Fruit fly (Drosophila melanogaster) whole organism, embryonic: ENCODE data around the gene cpx.

Experiments
- Aef1 ChIP-seq: fragments of 200-800 bp; sonication (Bioruptor generic); IDR thresholded peaks from 3 replicates; pipeline ENCODE4 v1.3.6; 2022; ENCODE audit warnings: missing biosample characterization, missing genetic modification characterization
- CG11696 ChIP-seq: fragments of 200-800 bp; sonication (Bioruptor generic); IDR thresholded peaks from 2 replicates; pipeline ENCODE4 v1.3.6; 2022; ENCODE audit warnings: missing biosample characterization, missing genetic modification characterization
- CG12744 ChIP-seq: fragments of 200-800 bp; sonication (Bioruptor generic); optimal IDR thresholded peaks from 2 replicates; lab custom pipeline; 2016; ENCODE audit warnings: missing biosample characterization, missing genetic modification characterization
- CG13624 ChIP-seq: fragments of 200-800 bp; sonication (Bioruptor generic); optimal IDR thresholded peaks from 2 replicates; lab custom pipeline; 2016; ENCODE audit warnings: missing biosample characterization, missing genetic modification characterization
- CG14710 ChIP-seq: fragments of 200-800 bp; sonication (Bioruptor generic); optimal IDR thresholded peaks from 3 replicates; lab custom pipeline; 2019; ENCODE audit warnings: missing biosample characterization, mild to moderate bottlenecking, missing genetic modification characterization, moderate library complexity
- CG15601 ChIP-seq: fragments of 200-800 bp; sonication (Bioruptor generic); optimal IDR thresholded peaks from 3 replicates; lab custom pipeline; 2019; ENCODE audit warnings: missing biosample characterization, mild to moderate bottlenecking, missing genetic modification characterization, moderate library complexity
- CG1602 ChIP-seq: fragments of 200-800 bp; sonication (Bioruptor generic); optimal IDR thresholded peaks from 3 replicates; lab custom pipeline; 2016; ENCODE audit warnings: missing biosample characterization, missing genetic modification characterization
- CG17385 ChIP-seq: fragments of 200-800 bp; sonication (Bioruptor generic); optimal IDR thresholded peaks from 3 replicates; lab custom pipeline; 2018; ENCODE audit warnings: missing biosample characterization, mild to moderate bottlenecking, missing genetic modification characterization
- CG17829 ChIP-seq: fragments of 200-800 bp; optimal IDR thresholded peaks from 2 replicates; lab custom pipeline; 2019; ENCODE audit warnings: missing biosample characterization, mild to moderate bottlenecking, missing genetic modification characterization, moderate library complexity
- CG32532 ChIP-seq: fragments of 200-800 bp; sonication (Bioruptor generic); IDR thresholded peaks from 2 replicates; pipeline ENCODE4 v1.3.6; 2022; ENCODE audit warnings: missing biosample characterization, missing genetic modification characterization
- CG34422 ChIP-seq: fragments of 200-800 bp; sonication (Bioruptor generic); IDR thresholded peaks from 3 replicates; pipeline ENCODE4 v1.3.6; 2022; ENCODE audit warnings: missing biosample characterization, missing genetic modification characterization
- CG6254 ChIP-seq: fragments of 200-800 bp; sonication (Bioruptor generic); optimal IDR thresholded peaks from 3 replicates; lab custom pipeline; 2017; ENCODE audit warnings: mild to moderate bottlenecking, missing biosample characterization, missing genetic modification reagents, missing genetic modification characterization
- CG6683 ChIP-seq: fragments of 200-800 bp; sonication (Bioruptor generic); optimal IDR thresholded peaks from 2 replicates; lab custom pipeline; 2017; ENCODE audit warnings: missing biosample characterization, mild to moderate bottlenecking, missing genetic modification characterization, missing genetic modification reagents
- CG7745 ChIP-seq: fragments of 200-800 bp; sonication (Bioruptor generic); optimal IDR thresholded peaks from 2 replicates; lab custom pipeline; 2018; ENCODE audit warnings: missing biosample characterization, mild to moderate bottlenecking, missing genetic modification characterization, moderate library complexity
- CG7928 ChIP-seq: fragments of 200-800 bp; sonication (Bioruptor generic); optimal IDR thresholded peaks from 2 replicates; lab custom pipeline; 2017; ENCODE audit warnings: missing biosample characterization, mild to moderate bottlenecking, missing genetic modification characterization
- CG7963 ChIP-seq: fragments of 200-800 bp; sonication (Bioruptor generic); IDR thresholded peaks from 3 replicates; pipeline ENCODE4 v1.3.6; 2022; ENCODE audit warnings: missing biosample characterization, missing genetic modification characterization; ENCODE audit not compliant: partially characterized antibody
- CG8359 ChIP-seq: fragments of 200-800 bp; sonication (Bioruptor generic); optimal IDR thresholded peaks from 2 replicates; lab custom pipeline; 2017; ENCODE audit warnings: missing biosample characterization, mild to moderate bottlenecking, missing genetic modification characterization, borderline replicate concordance
- CG8388 ChIP-seq: fragments of 200-800 bp; sonication (Bioruptor generic); optimal IDR thresholded peaks from 2 replicates; lab custom pipeline; 2019; ENCODE audit warnings: missing biosample characterization, mild to moderate bottlenecking, missing genetic modification characterization, moderate library complexity
- CG8765 ChIP-seq: fragments of 200-800 bp; sonication (Bioruptor generic); IDR thresholded peaks from 2 replicates; pipeline ENCODE4 v1.3.6; 2022; ENCODE audit warnings: missing biosample characterization, missing genetic modification characterization
- CG9215 ChIP-seq: fragments of 200-800 bp; sonication (Bioruptor generic); IDR thresholded peaks from 2 replicates; pipeline ENCODE4 v1.3.6; 2022; ENCODE audit warnings: missing biosample characterization, missing genetic modification characterization
- CrebB ChIP-seq: fragments of 200-800 bp; sonication (Bioruptor generic); optimal IDR thresholded peaks from 3 replicates; lab custom pipeline; 2018; ENCODE audit warnings: missing biosample characterization, mild to moderate bottlenecking, missing genetic modification characterization
- Dad ChIP-seq: fragments of 200-800 bp; sonication (Bioruptor generic); optimal IDR thresholded peaks from 3 replicates; lab custom pipeline; 2016; ENCODE audit warnings: missing biosample characterization, missing genetic modification characterization
- Dp ChIP-seq: fragments of 200-800 bp; sonication (Bioruptor generic); optimal IDR thresholded peaks from 2 replicates; lab custom pipeline; 2018; ENCODE audit warnings: missing biosample characterization, mild to moderate bottlenecking, missing genetic modification characterization, moderate library complexity
- E2f1 ChIP-seq: fragments of 200-800 bp; sonication (Bioruptor generic); IDR thresholded peaks from 2 replicates; pipeline ENCODE4 v1.3.6; 2022; ENCODE audit warnings: missing biosample characterization, missing genetic modification characterization
- Ets65A ChIP-seq: fragments of 200-800 bp; sonication (Bioruptor generic); peaks from one replicate; lab custom pipeline; 2016; ENCODE audit warnings: missing biosample characterization, missing genetic modification characterization
- Ets97D ChIP-seq: fragments of 200-800 bp; sonication (Bioruptor generic); optimal IDR thresholded peaks from 3 replicates; lab custom pipeline; 2016; ENCODE audit warnings: missing biosample characterization, missing genetic modification characterization
- Fer1 ChIP-seq: fragments of 200-800 bp; sonication (Bioruptor generic); optimal IDR thresholded peaks from 2 replicates; lab custom pipeline; 2017; ENCODE audit warnings: missing biosample characterization, mild to moderate bottlenecking, missing genetic modification characterization
- Hr51 ChIP-seq, 2 experiments: fragments of 200-800 bp; sonication (Bioruptor generic); optimal IDR thresholded peaks; 2 replicates in 1 of 2; 3 replicates in 1 of 2; lab custom pipeline; 2016 to 2018; ENCODE audit warnings: missing biosample characterization in 2 of 2, missing genetic modification characterization in 2 of 2, mild to moderate bottlenecking in 1 of 2, moderate library complexity in 1 of 2
- MBD-R2 ChIP-seq: fragments of 200-800 bp; sonication (Bioruptor generic); IDR thresholded peaks from 2 replicates; pipeline ENCODE4 v1.3.6; 2022; ENCODE audit warnings: missing biosample characterization, missing genetic modification characterization
- Med ChIP-seq: fragments of 200-800 bp; sonication (Bioruptor generic); peaks from one replicate; lab custom pipeline; 2016; ENCODE audit warnings: missing biosample characterization, missing genetic modification characterization, mild to moderate bottlenecking, inconsistent platforms, moderate library complexity
- Optix ChIP-seq: fragments of 200-800 bp; sonication (Bioruptor generic); IDR thresholded peaks from 3 replicates; pipeline ENCODE4 v1.3.6; 2022; ENCODE audit warnings: missing biosample characterization, missing genetic modification characterization
- Poxn ChIP-seq: fragments of 200-800 bp; sonication (Bioruptor generic); IDR thresholded peaks from 2 replicates; pipeline ENCODE4 v1.3.6; 2022; ENCODE audit warnings: missing biosample characterization, missing genetic modification characterization
- Trl ChIP-seq, 3 experiments: fragments of >200 bp in 2 of 3; fragments of 200-800 bp in 1 of 3; sonication (Bioruptor generic) in 1 of 3; optimal IDR thresholded peaks; 2 replicates in 1 of 3; 3 replicates in 2 of 3; lab custom pipeline; 2016 to 2017; ENCODE audit warnings: missing biosample characterization in 1 of 3, missing genetic modification characterization in 1 of 3
- ap ChIP-seq: fragments of 200-800 bp; sonication (Bioruptor generic); IDR thresholded peaks from 2 replicates; pipeline ENCODE4 v1.3.6; 2022; ENCODE audit warnings: missing biosample characterization, missing genetic modification characterization
- ara ChIP-seq: fragments of 200-800 bp; sonication (Bioruptor generic); IDR thresholded peaks from 2 replicates; pipeline ENCODE4 v1.3.6; 2022; ENCODE audit warnings: missing biosample characterization, missing genetic modification characterization
- crol ChIP-seq: fragments of 200-800 bp; sonication (Bioruptor generic); IDR thresholded peaks from 2 replicates; pipeline ENCODE4 v1.3.6; 2022; ENCODE audit warnings: missing biosample characterization, missing genetic modification characterization
- da ChIP-seq: fragments of 200-800 bp; sonication (Bioruptor generic); optimal IDR thresholded peaks from 2 replicates; lab custom pipeline; 2016; ENCODE audit warnings: missing biosample characterization, missing genetic modification characterization
- dmrt99B ChIP-seq: fragments of 200-800 bp; sonication (Bioruptor generic); optimal IDR thresholded peaks from 2 replicates; lab custom pipeline; 2018; ENCODE audit warnings: missing biosample characterization, mild to moderate bottlenecking, missing genetic modification characterization, moderate library complexity
- ftz-f1 ChIP-seq: fragments of 200-800 bp; sonication (Bioruptor generic); optimal IDR thresholded peaks from 2 replicates; lab custom pipeline; 2016; ENCODE audit warnings: missing biosample characterization, missing genetic modification characterization
- her ChIP-seq: fragments of 200-800 bp; sonication (Bioruptor generic); optimal IDR thresholded peaks from 2 replicates; lab custom pipeline; 2016; ENCODE audit warnings: missing biosample characterization, missing genetic modification characterization
- insv ChIP-seq, 2 experiments: fragments of 200-800 bp; sonication (Bioruptor generic); optimal IDR thresholded peaks; 3 replicates each; lab custom pipeline; 2016 to 2018; ENCODE audit warnings: missing biosample characterization in 2 of 2, missing genetic modification characterization in 2 of 2
- knrl ChIP-seq: fragments of 200-800 bp; sonication (Bioruptor generic); IDR thresholded peaks from 3 replicates; pipeline ENCODE4 v1.3.6; 2022; ENCODE audit warnings: missing biosample characterization, missing genetic modification characterization; ENCODE audit not compliant: partially characterized antibody
- maf-S ChIP-seq: fragments of 200-800 bp; sonication (Bioruptor generic); optimal IDR thresholded peaks from 2 replicates; lab custom pipeline; 2016; ENCODE audit warnings: missing biosample characterization, missing genetic modification characterization
- mld ChIP-seq: fragments of 200-800 bp; sonication (Bioruptor generic); IDR thresholded peaks from 3 replicates; pipeline ENCODE4 v1.3.6; 2022; ENCODE audit warnings: missing biosample characterization, missing genetic modification characterization; ENCODE audit not compliant: partially characterized antibody
- pnt ChIP-seq: fragments of 200-800 bp; sonication (Bioruptor generic); optimal IDR thresholded peaks from 3 replicates; lab custom pipeline; 2016; ENCODE audit warnings: missing biosample characterization, missing genetic modification characterization
- pum ChIP-seq: fragments of 200-800 bp; sonication (Bioruptor generic); optimal IDR thresholded peaks from 2 replicates; lab custom pipeline; 2016; ENCODE audit warnings: missing biosample characterization, missing genetic modification characterization
- sens ChIP-seq: fragments of 200-800 bp; sonication (Bioruptor generic); peaks from one replicate; lab custom pipeline; 2016; ENCODE audit warnings: missing biosample characterization, missing genetic modification characterization
- sqz ChIP-seq: fragments of 200-800 bp; sonication (Bioruptor generic); optimal IDR thresholded peaks from 3 replicates; lab custom pipeline; 2018; ENCODE audit warnings: missing biosample characterization, mild to moderate bottlenecking, missing genetic modification characterization
- tap ChIP-seq: fragments of 200-800 bp; optimal IDR thresholded peaks from 3 replicates; lab custom pipeline; 2019; ENCODE audit warnings: missing biosample characterization, mild to moderate bottlenecking, missing genetic modification characterization, moderate library complexity
- zfh2 ChIP-seq: fragments of 200-800 bp; sonication (Bioruptor generic); optimal IDR thresholded peaks from 2 replicates; lab custom pipeline; 2016; ENCODE audit warnings: missing biosample characterization, missing genetic modification characterization

Gene cpx

DNA sequence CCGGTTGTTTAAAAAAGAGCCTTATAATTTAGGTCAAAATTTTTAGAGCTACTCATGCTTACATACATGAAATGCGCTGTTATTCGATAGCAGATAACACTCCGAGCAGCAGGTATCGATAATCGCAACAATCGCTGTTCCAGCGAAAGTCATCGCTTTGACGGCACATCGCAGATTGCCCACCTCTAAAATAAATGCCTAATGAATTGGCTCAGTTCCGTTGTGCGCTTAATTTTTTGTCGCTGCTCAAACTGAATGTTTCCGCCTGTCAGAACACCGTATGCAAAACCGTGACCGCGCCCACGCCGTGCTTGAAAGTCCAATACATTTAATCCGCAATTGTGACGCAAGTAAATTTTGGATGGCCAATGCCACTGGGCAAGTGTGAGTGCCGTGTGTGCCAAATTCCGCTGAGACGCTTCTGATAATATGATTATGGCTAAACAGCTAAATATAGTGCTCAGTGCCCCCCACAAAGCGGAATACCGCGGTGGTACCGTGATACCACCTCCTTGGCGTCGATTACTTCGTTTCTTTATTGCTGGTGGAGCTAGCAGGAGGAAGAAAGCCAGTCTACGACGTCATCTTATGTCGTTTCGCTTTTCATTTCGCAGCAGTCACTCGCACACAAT is 39.6 kb downstream of the cpx start, which contains the start of gene CG9795 (continued):
- TF ChIP-seq sqz (no peak), Ets65A (GFP tag; lab: Kevin White, UChicago) (peak; percentile 77), CG11696 (GFP tag; lab: Robert Waterston, UW) (no peak), Ets97D (GFP tag; lab: Kevin White, UChicago) (peak; percentile 75), Aef1 (no peak), insv (GFP tag; optimal IDR thresholded peaks at IDR 0.05; lab: Kevin White, UChicago) (no peak), CG17385 (GFP tag; lab: Kevin White, UChicago) (no peak), E2f1 (GFP tag; lab: Robert Waterston, UW) (no peak), her (GFP tag; lab: Kevin White, UChicago) (peak; percentile 63), Poxn (no peak), CG1602 (GFP tag; lab: Kevin White, UChicago) (no peak), CG34422 (GFP tag; lab: Robert Waterston, UW) (peak; percentile 52; the same call in 1 of the 3 replicates), CrebB (tag; lab: Kevin White, UChicago) (peak; percentile 54), pnt (GFP tag; lab: Kevin White, UChicago) (no peak), Trl (optimal IDR thresholded peaks at IDR 0.05; lab: Kevin White, UChicago) (no peak), Trl (GFP tag; optimal IDR thresholded peaks at IDR 0.05; lab: Kevin White, UChicago) (peak; percentile 27), Dp (GFP tag; lab: Kevin White, UChicago) (peak; percentile 46), CG6683 (peak; percentile 26), da (GFP tag; lab: Kevin White, UChicago) (no peak), ftz-f1 (GFP tag; lab: Kevin White, UChicago) (peak; percentile 72), crol (GFP tag; lab: Robert Waterston, UW) (no peak), CG7963 (peak; percentile 96), knrl (GFP tag; lab: Robert Waterston, UW) (peak; percentile 79), CG32532 (GFP tag; lab: Robert Waterston, UW) (peak; percentile 63), Optix (GFP tag; lab: Robert Waterston, UW) (0 out of 3 replicates have a peak, but pooled peaks have one; percentile 19), maf-S (GFP tag; lab: Kevin White, UChicago) (peak; percentile 31), CG6254 (peak; percentile 1), Fer1 (GFP tag; lab: Kevin White, UChicago) (peak; percentile 64), mld (GFP tag; lab: Robert Waterston, UW) (peak; percentile 97), MBD-R2 (GFP tag; lab: Robert Waterston, UW) (peak; percentile 83), CG9215 (no peak), Med (GFP tag; lab: Kevin White, UChicago) (peak; percentile 91), ara (no peak), pum (GFP tag; lab: Kevin White, UChicago) (peak; percentile 4), CG14710 (tag; lab: Kevin White, UChicago) (peak; percentile 44), tap (tag; lab: Kevin White, UChicago) (no peak), zfh2 (peak; percentile 48), CG8388 (GFP tag; lab: Kevin White, UChicago) (no peak), dmrt99B (no peak), CG15601 (no peak), CG12744 (peak; percentile 5), ap (GFP tag; lab: Robert Waterston, UW) (no peak), CG7745 (tag; lab: Kevin White, UChicago) (peak; percentile 54), CG13624 (GFP tag; lab: Kevin White, UChicago) (peak; percentile 18), CG8359 (GFP tag; lab: Kevin White, UChicago) (no peak), Dad (no peak), sens (GFP tag; lab: Kevin White, UChicago) (no peak), CG8765 (no peak), Hr51 (GFP tag; optimal IDR thresholded peaks at IDR 0.05; lab: Kevin White, UChicago) (peak in 1 of 2 experiments; percentile 41), CG7928 (GFP tag; lab: Kevin White, UChicago) (no peak), CG17829 (tag; lab: Kevin White, UChicago) (peak; percentile 30)
